Worm (Caenorhabditis elegans): Measurements from ENCODE around the gene T27A10.2.
A peak's percentile ranks its signal among the peaks of the same experiment; 100 is the strongest.

The T27A10.2 gene

ce11 chrX:3630090-3630489 is 44.3 kb downstream of the T27A10.2 start:
- TF ChIP-seq aha-1 (tag) (peak; percentile 58), F26F4.8 (GFP tag; conservative IDR thresholded peaks at IDR 0.05) (no peak), unc-62 (GFP tag; optimal IDR thresholded peaks at IDR 0.05 in 1 of 2) (peak in 1 of 2 experiments; percentile 93), unc-62 (tag; optimal IDR thresholded peaks at IDR 0.05) (no peak)

ce11 chrX:3631550-3631949 is 45.8 kb downstream of the T27A10.2 start:
- no peak for TF ChIP-seq ztf-7 (tag; optimal IDR thresholded peaks at IDR 0.05)
- peak; percentile 47; the same call in 1 of the 2 replicates for TF ChIP-seq tag-97 (GFP tag; IDR thresholded peaks at IDR 0.05)
- TF ChIP-seq F26F4.8 (GFP tag; conservative IDR thresholded peaks at IDR 0.05), result 0 out of 2 replicates have a peak, but pooled peaks have one; percentile 10
- no peak for TF ChIP-seq zfp-3 (GFP tag; conservative IDR thresholded peaks at IDR 0.05)
- TF ChIP-seq arid-1 (GFP tag; conservative IDR thresholded peaks at IDR 0.05), result 0 out of 2 replicates have a peak, but pooled peaks have one; percentile 3
- no peak for TF ChIP-seq F10B5.3 (tag; optimal IDR thresholded peaks at IDR 0.05)
- TF ChIP-seq Y48G9A.11 (GFP tag; IDR thresholded peaks at IDR 0.05), result peak; percentile 56
- TF ChIP-seq pqm-1 (tag; optimal IDR thresholded peaks at IDR 0.05), result no peak
- TF ChIP-seq ceh-44 (GFP tag; IDR thresholded peaks at IDR 0.05), result peak; percentile 7; the same call in 1 of the 2 replicates
- TF ChIP-seq skn-1 (tag; optimal IDR thresholded peaks at IDR 0.05), result no peak
- TF ChIP-seq D1046.2 (GFP tag; IDR thresholded peaks at IDR 0.05), result peak; percentile 79; the same call in 1 of the 2 replicates
- peak; percentile 66 for TF ChIP-seq lim-7 (GFP tag; IDR thresholded peaks at IDR 0.05)
- TF ChIP-seq madf-5 (GFP tag; IDR thresholded peaks at IDR 0.05), result peak in 1 of 2 experiments; percentile 56; a peak in 1 of 4 replicates
- TF ChIP-seq dmd-8 (GFP tag; IDR thresholded peaks at IDR 0.05), result 0 out of 2 replicates have a peak, but pooled peaks have one; percentile 20
- TF ChIP-seq vab-7 (GFP tag; IDR thresholded peaks at IDR 0.05), result peak; percentile 49
- 0 out of 2 replicates have a peak, but pooled peaks have one; percentile 11 for TF ChIP-seq ZK337.2 (GFP tag; IDR thresholded peaks at IDR 0.05)
- TF ChIP-seq nhr-41 (GFP tag; IDR thresholded peaks at IDR 0.05), result peak; percentile 53; the same call in 1 of the 2 replicates
- TF ChIP-seq nhr-111 (GFP tag; optimal IDR thresholded peaks at IDR 0.05), result no peak
- no peak for TF ChIP-seq daf-12 (tag; optimal IDR thresholded peaks at IDR 0.05)
- no peak for TF ChIP-seq lin-39 (tag; optimal IDR thresholded peaks at IDR 0.05)
- TF ChIP-seq Y75B8A.6 (GFP tag; IDR thresholded peaks at IDR 0.05), result peak; percentile 77; the same call in 1 of the 2 replicates
- peak; percentile 13; the same call in 1 of the 2 replicates for TF ChIP-seq snpc-1.2 (GFP tag; IDR thresholded peaks at IDR 0.05)
- 0 out of 2 replicates have a peak, but pooled peaks have one; percentile 37 for TF ChIP-seq saeg-2 (GFP tag; IDR thresholded peaks at IDR 0.05)

ce11 chrX:3633654-3634053 is 47.9 kb downstream of the T27A10.2 start, which contains the start of gene gst-11:
Gene gst-11 (minus strand): TSS chrX:3633754.
- TF ChIP-seq unc-62 (GFP tag; optimal IDR thresholded peaks at IDR 0.05 in 1 of 2) (peak in 1 of 2 experiments; percentile 2), unc-62 (tag; optimal IDR thresholded peaks at IDR 0.05) (no peak), aha-1 (tag) (no peak)

ce11 chrX:3634782-3635181 is 49.0 kb downstream of the T27A10.2 start:
- TF ChIP-seq ctbp-1 (GFP tag; IDR thresholded peaks at IDR 0.05) (no peak), hlh-30 (tag; optimal IDR thresholded peaks at IDR 0.05; ENCODE audit: insufficient read depth) (no peak), dpl-1 (GFP tag; optimal IDR thresholded peaks at IDR 0.05) (no peak), set-16 (GFP tag; IDR thresholded peaks at IDR 0.05) (no peak), nhr-11 (tag; optimal IDR thresholded peaks at IDR 0.05) (no peak), spr-1 (tag; optimal IDR thresholded peaks at IDR 0.05) (no peak), snpc-4 (tag; optimal IDR thresholded peaks at IDR 0.05) (no peak), saeg-2 (GFP tag; IDR thresholded peaks at IDR 0.05) (no peak), nhr-6 (tag; optimal IDR thresholded peaks at IDR 0.05) (no peak), Y105C5A.15 (GFP tag; IDR thresholded peaks at IDR 0.05) (no peak), ama-1 (optimal IDR thresholded peaks at IDR 0.05) (no peak), snpc-1.2 (GFP tag; IDR thresholded peaks at IDR 0.05) (no peak)
